Fruit fly (Drosophila melanogaster): Measurements from ENCODE around the gene CG13895.

dm6 chr3L:692699-693098, 15.3 kb downstream of the CG13895 start, which contains the start of gene Vti1a:
- TF ChIP-seq CG34406 (GFP tag; optimal IDR thresholded peaks at IDR 0.05) (no peak), vri (GFP tag; optimal IDR thresholded peaks at IDR 0.05) (no peak), CG8319 (GFP tag; optimal IDR thresholded peaks at IDR 0.05) (no peak), Hr39 (GFP tag; optimal IDR thresholded peaks at IDR 0.05) (no peak), dac (GFP tag; optimal IDR thresholded peaks at IDR 0.05) (no peak), fd85E (GFP tag; optimal IDR thresholded peaks at IDR 0.05) (no peak), CG6163 (GFP tag; IDR thresholded peaks at IDR 0.05) (no peak), CG15336 (GFP tag; IDR thresholded peaks at IDR 0.05) (no peak), CG6808 (GFP tag; optimal IDR thresholded peaks at IDR 0.05) (no peak), CG3032 (tag; optimal IDR thresholded peaks at IDR 0.05) (no peak), Eip75B (GFP tag; optimal IDR thresholded peaks at IDR 0.05) (no peak), Hr4 (GFP tag; optimal IDR thresholded peaks at IDR 0.05) (no peak)
